Fruit fly (Drosophila melanogaster): ENCODE measurements around the gene ogre.

The ogre gene

dm6 chrX:7008102-7009087 lies 17.3 kb upstream of the ogre start (continued):
- TF ChIP-seq Fer3 (tag; optimal IDR thresholded peaks at IDR 0.05) = no peak
- TF ChIP-seq stc (GFP tag; IDR thresholded peaks at IDR 0.05) = 0 out of 2 replicates have a peak, but pooled peaks have one; percentile 14
- TF ChIP-seq wek (GFP tag; optimal IDR thresholded peaks at IDR 0.05) = no peak
- TF ChIP-seq Optix (GFP tag; IDR thresholded peaks at IDR 0.05) = no peak
- TF ChIP-seq Blimp-1 (GFP tag; optimal IDR thresholded peaks at IDR 0.05) = peak; percentile 34
- peak; percentile 27 for TF ChIP-seq gem (tag; optimal IDR thresholded peaks at IDR 0.05)
- TF ChIP-seq hkb (optimal IDR thresholded peaks at IDR 0.05) = no peak
- peak; percentile 40; the same call in 1 of the 2 replicates for TF ChIP-seq hkb (GFP tag; IDR thresholded peaks at IDR 0.05)
- TF ChIP-seq pfk (GFP tag; optimal IDR thresholded peaks at IDR 0.05) = no peak
- peak; percentile 84 for TF ChIP-seq sens (GFP tag)
- 0 out of 2 replicates have a peak, but pooled peaks have one; percentile 28 for TF ChIP-seq Awh (GFP tag; IDR thresholded peaks at IDR 0.05)
- TF ChIP-seq CG10267 (tag; optimal IDR thresholded peaks at IDR 0.05) = no peak
- TF ChIP-seq CG13424 (tag; optimal IDR thresholded peaks at IDR 0.05) = peak; percentile 5
- peak; percentile 3 for TF ChIP-seq CG17359 (tag; optimal IDR thresholded peaks at IDR 0.05)
- TF ChIP-seq Xbp1 (GFP tag; optimal IDR thresholded peaks at IDR 0.05) = no peak
- TF ChIP-seq odd (GFP tag; optimal IDR thresholded peaks at IDR 0.05) = no peak
- peak; percentile 25 for TF ChIP-seq cg (GFP tag; optimal IDR thresholded peaks at IDR 0.05)
- peak; percentile 8 for TF ChIP-seq CG1603 (tag; optimal IDR thresholded peaks at IDR 0.05)
- TF ChIP-seq mld (GFP tag; IDR thresholded peaks at IDR 0.05; ENCODE audit: partially characterized antibody) = no peak
- TF ChIP-seq bigmax (GFP tag; optimal IDR thresholded peaks at IDR 0.05) = no peak
- no peak for TF ChIP-seq ash1 (GFP tag; optimal IDR thresholded peaks at IDR 0.05)
- no peak for TF ChIP-seq mirr (GFP tag; optimal IDR thresholded peaks at IDR 0.05)
- no peak for TF ChIP-seq CG4820 (GFP tag; optimal IDR thresholded peaks at IDR 0.05)
- TF ChIP-seq lbe (GFP tag; optimal IDR thresholded peaks at IDR 0.05) = peak; percentile 23
- TF ChIP-seq CoRest (tag; optimal IDR thresholded peaks at IDR 0.05) = no peak
- peak in 1 of 2 experiments; percentile 32 for TF ChIP-seq Pdp1 (GFP tag; optimal IDR thresholded peaks at IDR 0.05)
- TF ChIP-seq Sox102F (GFP tag; optimal IDR thresholded peaks at IDR 0.05) = peak; percentile 7
- peak; percentile 54 for TF ChIP-seq sd (tag; optimal IDR thresholded peaks at IDR 0.05)
- TF ChIP-seq Sox100B (GFP tag; optimal IDR thresholded peaks at IDR 0.05) = no peak
- TF ChIP-seq CG11695 (GFP tag; IDR thresholded peaks at IDR 0.05) = 0 out of 3 replicates have a peak, but pooled peaks have one; percentile 37
- TF ChIP-seq CG12236 (GFP tag; optimal IDR thresholded peaks at IDR 0.05) = no peak
- peak; percentile 45 for TF ChIP-seq nom (GFP tag; optimal IDR thresholded peaks at IDR 0.05)
- peak; percentile 1 for TF ChIP-seq nmo (GFP tag; optimal IDR thresholded peaks at IDR 0.05)
- no peak for TF ChIP-seq CG5180 (GFP tag; optimal IDR thresholded peaks at IDR 0.05)
- TF ChIP-seq CG18476 (GFP tag; optimal IDR thresholded peaks at IDR 0.05) = no peak
- TF ChIP-seq CG11504 (tag; optimal IDR thresholded peaks at IDR 0.05) = peak; percentile 43
- peak; percentile 42 for TF ChIP-seq oc (tag; optimal IDR thresholded peaks at IDR 0.05)
- TF ChIP-seq CG6175 (GFP tag; IDR thresholded peaks at IDR 0.05) = 0 out of 3 replicates have a peak, but pooled peaks have one; percentile 20
- no peak for TF ChIP-seq HLH4C (GFP tag; IDR thresholded peaks at IDR 0.05; ENCODE audit: partially characterized antibody)
- TF ChIP-seq CG11247 (GFP tag; IDR thresholded peaks at IDR 0.05) = peak; percentile 34; the same call in 1 of the 2 replicates
- TF ChIP-seq NC2α (GFP tag; optimal IDR thresholded peaks at IDR 0.05) = no peak
- TF ChIP-seq Atf-2 (GFP tag; optimal IDR thresholded peaks at IDR 0.05) = no peak
- no peak for TF ChIP-seq Nf-YA (GFP tag; IDR thresholded peaks at IDR 0.05)
- no peak for TF ChIP-seq CG15011 (GFP tag; optimal IDR thresholded peaks at IDR 0.05)
- TF ChIP-seq Ptx1 (GFP tag; IDR thresholded peaks at IDR 0.05) = 0 out of 2 replicates have a peak, but pooled peaks have one; percentile 13
- no peak for TF ChIP-seq dati (GFP tag; IDR thresholded peaks at IDR 0.05)
- TF ChIP-seq CG4360 (GFP tag; IDR thresholded peaks at IDR 0.05) = no peak

Data from whole organism, embryonic.